Worm (Caenorhabditis elegans) whole organism, L4 larva: ENCODE data around the gene ttr-45.

ENCODE experiments used
- D1046.2 ChIP-seq: fragments of 200-800 bp; sonication (Bioruptor generic); IDR thresholded peaks from 2 replicates; pipeline ENCODE4 v1.3.6; 2022; ENCODE audit warnings: missing genetic modification characterization, missing compliant biosample characterization
- F10B5.3 ChIP-seq: sonication (generic microtip); optimal IDR thresholded peaks from 2 replicates; lab custom pipeline; 2016; ENCODE audit warnings: mild to moderate bottlenecking, missing genetic modification characterization, missing compliant biosample characterization
- F37D6.2 ChIP-seq: sonication (generic microtip); optimal IDR thresholded peaks from 2 replicates; lab custom pipeline; 2016; ENCODE audit warnings: mild to moderate bottlenecking, missing genetic modification characterization, missing compliant biosample characterization
- F44E2.7 ChIP-seq: fragments of 200-800 bp; sonication (Bioruptor generic); IDR thresholded peaks from 2 replicates; pipeline ENCODE4 v2.1.2; 2022; ENCODE audit warnings: missing genetic modification characterization, missing compliant biosample characterization
- F49E8.2 ChIP-seq: sonication (generic microtip); optimal IDR thresholded peaks from 2 replicates; lab custom pipeline; 2016; ENCODE audit warnings: missing compliant biosample characterization, mild to moderate bottlenecking, missing genetic modification characterization, borderline replicate concordance
- T26A8.4 ChIP-seq: fragments of 200-800 bp; sonication (Bioruptor generic); IDR thresholded peaks from 2 replicates; pipeline ENCODE4 v1.3.6; 2022; ENCODE audit warnings: missing genetic modification characterization, missing compliant biosample characterization
- Y5F2A.4 ChIP-seq: fragments of 200-800 bp; sonication (Bioruptor generic); optimal IDR thresholded peaks from 2 replicates; lab custom pipeline; 2018; ENCODE audit warnings: mild to moderate bottlenecking, missing genetic modification characterization, missing compliant biosample characterization
- ZK337.2 ChIP-seq: fragments of 200-800 bp; sonication (Bioruptor generic); IDR thresholded peaks from 2 replicates; pipeline ENCODE4 v1.3.6; 2022; ENCODE audit warnings: missing genetic modification reagents, missing genetic modification characterization, missing compliant biosample characterization
- aha-1 ChIP-seq: fragments of 150-350 bp; peaks from one replicate; lab custom pipeline; 2014; ENCODE audit warnings: missing biosample characterization, missing genetic modification characterization
- ama-1 ChIP-seq: fragments of 150-350 bp; optimal IDR thresholded peaks from 2 replicates; lab custom pipeline; 2014; ENCODE audit warnings: inconsistent platforms, mixed read lengths
- attf-4 ChIP-seq: sonication (generic microtip); optimal IDR thresholded peaks from 3 replicates; lab custom pipeline; 2017; ENCODE audit warnings: missing biosample characterization, missing genetic modification characterization
- ceh-44 ChIP-seq: fragments of 200-800 bp; sonication (Bioruptor generic); IDR thresholded peaks from 2 replicates; pipeline ENCODE4 v1.3.6; 2022; ENCODE audit warnings: missing genetic modification reagents, missing genetic modification characterization, missing compliant biosample characterization
- ces-1 ChIP-seq: fragments of 150-350 bp; sonication (generic microtip); optimal IDR thresholded peaks from 4 replicates; lab custom pipeline; 2014; ENCODE audit warnings: missing biosample characterization, missing genetic modification reagents, missing genetic modification characterization
- cey-2 ChIP-seq: sonication (generic microtip); optimal IDR thresholded peaks from 3 replicates; lab custom pipeline; 2017; ENCODE audit warnings: missing genetic modification characterization, mild to moderate bottlenecking, missing compliant biosample characterization, antibody characterized with exemption, borderline replicate concordance; ENCODE audit not compliant: insufficient read depth
- ctbp-1 ChIP-seq: fragments of 200-800 bp; sonication (Bioruptor generic); IDR thresholded peaks from 2 replicates; pipeline ENCODE4 v1.3.6; 2022; ENCODE audit warnings: missing genetic modification reagents, missing genetic modification characterization, missing compliant biosample characterization
- daf-12 ChIP-seq: fragments of 150-350 bp; optimal IDR thresholded peaks from 2 replicates; lab custom pipeline; 2014; ENCODE audit warnings: missing biosample characterization, missing genetic modification reagents, missing genetic modification characterization
- daf-19 ChIP-seq: fragments of 200-800 bp; sonication (Bioruptor generic); conservative IDR thresholded peaks from 2 replicates; pipeline ENCODE4 v1.3.6; 2022; ENCODE audit warnings: missing genetic modification characterization, missing compliant biosample characterization
- daf-8 ChIP-seq: fragments of 200-800 bp; sonication (Bioruptor generic); IDR thresholded peaks from 2 replicates; pipeline ENCODE4 v1.3.6; 2022; ENCODE audit warnings: missing genetic modification characterization, missing compliant biosample characterization
- dmd-6 ChIP-seq: fragments of 200-800 bp; sonication (Bioruptor generic); IDR thresholded peaks from 2 replicates; pipeline ENCODE4 v1.3.6; 2022; ENCODE audit warnings: missing genetic modification reagents, missing genetic modification characterization, missing compliant biosample characterization
- dmd-9 ChIP-seq: fragments of 200-800 bp; sonication (Bioruptor generic); IDR thresholded peaks from 2 replicates; pipeline ENCODE4 v1.3.6; 2022; ENCODE audit warnings: missing genetic modification reagents, missing genetic modification characterization, missing compliant biosample characterization
- dpl-1 ChIP-seq: fragments of 150-350 bp; optimal IDR thresholded peaks from 2 replicates; lab custom pipeline; 2014; ENCODE audit warnings: missing biosample characterization, missing genetic modification reagents, missing genetic modification characterization
- gei-8 ChIP-seq: fragments of 200-800 bp; sonication (Bioruptor generic); optimal IDR thresholded peaks from 2 replicates; lab custom pipeline; 2018; ENCODE audit warnings: mild to moderate bottlenecking, missing genetic modification characterization, missing compliant biosample characterization
- hlh-11 ChIP-seq: fragments of 200-800 bp; sonication (Bioruptor generic); optimal IDR thresholded peaks from 2 replicates; lab custom pipeline; 2018; ENCODE audit warnings: mild to moderate bottlenecking, missing genetic modification characterization, missing compliant biosample characterization
- hmg-1.1 ChIP-seq: fragments of 200-800 bp; sonication (Bioruptor generic); IDR thresholded peaks from 2 replicates; pipeline ENCODE4 v1.3.6; 2022; ENCODE audit warnings: missing genetic modification reagents, missing genetic modification characterization, missing compliant biosample characterization
- jun-1 ChIP-seq: fragments of 150-350 bp; optimal IDR thresholded peaks from 2 replicates; lab custom pipeline; 2014; ENCODE audit warnings: missing biosample characterization, missing genetic modification reagents, missing genetic modification characterization
- lin-13 ChIP-seq: fragments of 150-350 bp; optimal IDR thresholded peaks from 2 replicates; lab custom pipeline; 2014; ENCODE audit warnings: missing biosample characterization, missing genetic modification reagents, missing genetic modification characterization
- lin-15B ChIP-seq: fragments of 150-350 bp; sonication (generic microtip); optimal IDR thresholded peaks from 3 replicates; lab custom pipeline; 2014; ENCODE audit warnings: missing biosample characterization, missing genetic modification characterization
- lin-38 ChIP-seq: fragments of 200-800 bp; sonication (Bioruptor generic); IDR thresholded peaks from 2 replicates; pipeline ENCODE4 v1.3.6; 2022; ENCODE audit warnings: missing genetic modification reagents, missing genetic modification characterization, missing compliant biosample characterization
- lsy-2 ChIP-seq, 2 experiments: fragments of 150-350 bp in 1 of 2; sonication (generic microtip) in 1 of 2; optimal IDR thresholded peaks; 2 replicates each; lab custom pipeline; 2014 to 2017; ENCODE audit warnings: missing biosample characterization in 2 of 2, missing genetic modification characterization in 2 of 2
- mdl-1 ChIP-seq, 2 experiments: fragments of 150-350 bp in 1 of 2; sonication (generic microtip) in 1 of 2; optimal IDR thresholded peaks; 2 replicates each; lab custom pipeline; 2014 to 2017; ENCODE audit warnings: missing biosample characterization in 2 of 2, missing genetic modification characterization in 2 of 2
- mep-1 ChIP-seq: fragments of 150-350 bp; sonication (generic microtip); optimal IDR thresholded peaks from 3 replicates; lab custom pipeline; 2014; ENCODE audit warnings: missing biosample characterization, missing genetic modification characterization
- mes-2 ChIP-seq: sonication (generic microtip); optimal IDR thresholded peaks from 2 replicates; lab custom pipeline; 2016; ENCODE audit warnings: missing genotype, mild to moderate bottlenecking, missing genetic modification characterization, missing compliant biosample characterization; ENCODE audit not compliant: poor library complexity, severe bottlenecking
- mxl-2 ChIP-seq: fragments of 200-800 bp; sonication (Bioruptor generic); conservative IDR thresholded peaks from 2 replicates; pipeline ENCODE4 v1.3.6; 2022; ENCODE audit warnings: missing genetic modification reagents, missing genetic modification characterization, missing compliant biosample characterization
- mxl-3 ChIP-seq: fragments of 200-800 bp; sonication (Bioruptor generic); optimal IDR thresholded peaks from 2 replicates; lab custom pipeline; 2018; ENCODE audit warnings: mild to moderate bottlenecking, missing genetic modification characterization, missing compliant biosample characterization
- nhr-11 ChIP-seq: fragments of 150-350 bp; optimal IDR thresholded peaks from 2 replicates; lab custom pipeline; 2014; ENCODE audit warnings: missing biosample characterization, missing genetic modification characterization
- nhr-41 ChIP-seq: fragments of 200-800 bp; sonication (Bioruptor generic); IDR thresholded peaks from 2 replicates; pipeline ENCODE4 v1.3.6; 2022; ENCODE audit warnings: missing genetic modification reagents, missing genetic modification characterization, missing compliant biosample characterization
- nhr-42 ChIP-seq: fragments of 200-800 bp; sonication (Bioruptor generic); IDR thresholded peaks from 2 replicates; pipeline ENCODE4 v1.3.6; 2022; ENCODE audit warnings: missing genetic modification characterization, missing compliant biosample characterization
- nhr-6 ChIP-seq: fragments of 150-350 bp; optimal IDR thresholded peaks from 2 replicates; lab custom pipeline; 2014; ENCODE audit warnings: missing biosample characterization, missing genetic modification characterization
- nhr-76 ChIP-seq: fragments of 150-350 bp; optimal IDR thresholded peaks from 2 replicates; lab custom pipeline; 2014; ENCODE audit warnings: missing biosample characterization, missing genetic modification characterization
- php-3 ChIP-seq: fragments of 200-800 bp; sonication (Bioruptor generic); IDR thresholded peaks from 2 replicates; pipeline ENCODE4 v1.3.6; 2022; ENCODE audit warnings: missing genetic modification reagents, missing genetic modification characterization, missing compliant biosample characterization
- pqm-1 ChIP-seq: sonication (generic microtip); optimal IDR thresholded peaks from 2 replicates; lab custom pipeline; 2017; ENCODE audit warnings: missing biosample characterization, missing genetic modification characterization
- saeg-2 ChIP-seq: fragments of 200-800 bp; sonication (Bioruptor generic); IDR thresholded peaks from 2 replicates; pipeline ENCODE4 v1.3.6; 2022; ENCODE audit warnings: missing genetic modification reagents, missing genetic modification characterization, missing compliant biosample characterization
- sdz-12 ChIP-seq: fragments of 200-800 bp; sonication (Bioruptor generic); optimal IDR thresholded peaks from 2 replicates; lab custom pipeline; 2018; ENCODE audit warnings: mild to moderate bottlenecking, missing genetic modification characterization, missing compliant biosample characterization
- set-16 ChIP-seq: fragments of 200-800 bp; sonication (Bioruptor generic); IDR thresholded peaks from 2 replicates; pipeline ENCODE4 v1.3.6; 2022; ENCODE audit warnings: missing genetic modification reagents, missing genetic modification characterization, missing compliant biosample characterization
- tra-1 ChIP-seq: fragments of 200-800 bp; sonication (Bioruptor generic); IDR thresholded peaks from 2 replicates; pipeline ENCODE4 v1.3.6; 2022; ENCODE audit warnings: missing genetic modification reagents, missing genetic modification characterization, missing compliant biosample characterization
- unc-130 ChIP-seq: sonication (generic microtip); optimal IDR thresholded peaks from 2 replicates; lab custom pipeline; 2016; ENCODE audit warnings: missing genetic modification reagents, missing genetic modification characterization, missing compliant biosample characterization
- unc-39 ChIP-seq: sonication (generic microtip); optimal IDR thresholded peaks from 2 replicates; lab custom pipeline; 2017; ENCODE audit warnings: missing biosample characterization, missing genetic modification characterization
- unc-62 ChIP-seq, 3 experiments: fragments of 150-350 bp in 1 of 3; sonication (generic microtip); optimal IDR thresholded peaks in 2 of 3; peaks in 1 of 3; 1 replicate in 1 of 3; 2 replicates in 2 of 3; lab custom pipeline; 2014 to 2017; ENCODE audit warnings: missing biosample characterization in 3 of 3, missing genetic modification characterization in 3 of 3, missing genetic modification reagents in 3 of 3, missing genotype in 1 of 3
- vab-7 ChIP-seq: fragments of 200-800 bp; sonication (Bioruptor generic); IDR thresholded peaks from 2 replicates; pipeline ENCODE4 v1.3.6; 2022; ENCODE audit warnings: missing genetic modification reagents, missing genetic modification characterization, missing compliant biosample characterization
- zfp-3 ChIP-seq: fragments of 200-800 bp; sonication (Bioruptor generic); conservative IDR thresholded peaks from 2 replicates; pipeline ENCODE4 v1.3.6; 2022; ENCODE audit warnings: missing genetic modification reagents, missing genetic modification characterization, missing compliant biosample characterization
- zip-11 ChIP-seq: fragments of 200-800 bp; sonication (Bioruptor generic); IDR thresholded peaks from 2 replicates; pipeline ENCODE4 v1.3.6; 2022; ENCODE audit warnings: missing genetic modification characterization, missing compliant biosample characterization
- ztf-11 ChIP-seq: fragments of 150-350 bp; optimal IDR thresholded peaks from 2 replicates; lab custom pipeline; 2014; ENCODE audit warnings: missing biosample characterization, missing genetic modification characterization

Gene ttr-45

ce11 chrIV:13253841-13254240, at the start of gene ttr-45:
ttr-45 (plus strand) TSS chrIV:13254225.
- TF ChIP-seq F10B5.3 (tag; lab: Kevin White, UChicago) (no peak), ZK337.2 (GFP tag; lab: Robert Waterston, UW) (no peak), dmd-6 (GFP tag; lab: Robert Waterston, UW) (peak; percentile 99), attf-4 (tag; lab: Kevin White, UChicago) (no peak), unc-62 (GFP tag; optimal IDR thresholded peaks at IDR 0.05 in 1 of 2; lab: Kevin White, UChicago) (peak; percentile 83 to 91), unc-62 (tag; optimal IDR thresholded peaks at IDR 0.05; lab: Kevin White, UChicago) (no peak), lsy-2 (tag; optimal IDR thresholded peaks at IDR 0.05; lab: Kevin White, UChicago) (peak in 1 of 2 experiments; percentile 45), zip-11 (GFP tag; lab: Robert Waterston, UW) (no peak), cey-2 (no peak), pqm-1 (tag; lab: Kevin White, UChicago) (peak; percentile 96), php-3 (GFP tag; lab: Robert Waterston, UW) (peak; percentile 93), vab-7 (no peak), saeg-2 (0 out of 2 replicates have a peak, but pooled peaks have one; percentile 39), mxl-3 (GFP tag; lab: Kevin White, UChicago) (no peak), unc-39 (tag; lab: Kevin White, UChicago) (no peak), daf-8 (GFP tag; lab: Robert Waterston, UW) (no peak), Y5F2A.4 (GFP tag; lab: Kevin White, UChicago) (no peak), daf-12 (tag; lab: Kevin White, UChicago) (no peak), T26A8.4 (GFP tag; lab: Robert Waterston, UW) (no peak), mdl-1 (tag; optimal IDR thresholded peaks at IDR 0.05; lab: Kevin White, UChicago) (peak in 1 of 2 experiments; percentile 65), nhr-42 (GFP tag; lab: Robert Waterston, UW) (0 out of 2 replicates have a peak, but pooled peaks have one; percentile 27), F37D6.2 (tag; lab: Kevin White, UChicago) (no peak), daf-19 (no peak), ztf-11 (tag; lab: Kevin White, UChicago) (no peak), mep-1 (peak; percentile 1), unc-130 (no peak), lin-15B (no peak), sdz-12 (GFP tag; lab: Kevin White, UChicago) (no peak), ceh-44 (GFP tag; lab: Robert Waterston, UW) (no peak), hlh-11 (peak; percentile 94), ces-1 (GFP tag; lab: Kevin White, UChicago) (no peak), mxl-2 (no peak), nhr-76 (no peak), aha-1 (tag; lab: Kevin White, UChicago) (no peak), zfp-3 (peak; percentile 43; the same call in 1 of the 2 replicates), ama-1 (lab: Kevin White, UChicago) (no peak), ctbp-1 (GFP tag; lab: Robert Waterston, UW) (no peak), lin-13 (GFP tag; lab: Kevin White, UChicago) (no peak), tra-1 (peak; percentile 89), nhr-41 (GFP tag; lab: Robert Waterston, UW) (no peak), F44E2.7 (no peak), lin-38 (GFP tag; lab: Robert Waterston, UW) (peak; percentile 38), dpl-1 (GFP tag; lab: Kevin White, UChicago) (no peak), nhr-6 (tag; lab: Kevin White, UChicago) (no peak), gei-8 (GFP tag; lab: Kevin White, UChicago) (no peak), mes-2 (tag; lab: Kevin White, UChicago) (peak; percentile 1), nhr-11 (tag; lab: Kevin White, UChicago) (peak; percentile 77), F49E8.2 (tag; lab: Kevin White, UChicago) (no peak), D1046.2 (GFP tag; lab: Robert Waterston, UW) (no peak), dmd-9 (GFP tag; lab: Robert Waterston, UW) (no peak), hmg-1.1 (GFP tag; lab: Robert Waterston, UW) (no peak), set-16 (no peak), jun-1 (tag; lab: Kevin White, UChicago) (peak; percentile 34)
